Fruit fly (Drosophila melanogaster) whole organism: Measurements from ENCODE around the gene TrpRS.

Source experiments
- CG8478 ChIP-seq: fragments of >200 bp; optimal IDR thresholded peaks from 2 replicates; lab custom pipeline; 2018; ENCODE audit warnings: inconsistent platforms
- Dll ChIP-seq: fragments of >200 bp; optimal IDR thresholded peaks from 2 replicates; lab custom pipeline; 2017
- EcR ChIP-seq, 2 experiments: fragments of >200 bp; optimal IDR thresholded peaks; 2 replicates each; lab custom pipeline; 2017; ENCODE audit warnings: missing biosample characterization in 2 of 2, missing genetic modification characterization in 2 of 2, missing genetic modification reagents in 2 of 2
- pan ChIP-seq: fragments of >200 bp; optimal IDR thresholded peaks from 2 replicates; lab custom pipeline; 2017
- psq ChIP-seq: fragments of >200 bp; optimal IDR thresholded peaks from 2 replicates; lab custom pipeline; 2017

- no peak for TF ChIP-seq psq (lab: Kevin White, UChicago)
- no peak for TF ChIP-seq EcR (GFP tag; optimal IDR thresholded peaks at IDR 0.05; lab: Kevin White, UChicago)
- no peak for TF ChIP-seq Dll (lab: Kevin White, UChicago)
- no peak for TF ChIP-seq pan
- TF ChIP-seq CG8478 = no peak
Measured at dm6 chr3R:9254798-9255197, 11.9 kb downstream of the TrpRS start, which contains the start of gene CG16734.
